Worm (Caenorhabditis elegans) whole organism, L3 larva: ENCODE data around the gene ZK380.4.

Experiments used
- ZK546.5 ChIP-seq: sonication (generic microtip); optimal IDR thresholded peaks from 2 replicates; lab custom pipeline; 2017; ENCODE audit warnings: missing biosample characterization, missing genetic modification characterization
- ceh-82 ChIP-seq: fragments of 150-350 bp; optimal IDR thresholded peaks from 2 replicates; lab custom pipeline; 2014; ENCODE audit warnings: missing biosample characterization, missing genetic modification characterization
- elt-3 ChIP-seq, 3 experiments: fragments of 150-350 bp in 1 of 3; sonication (generic microtip) in 2 of 3; optimal IDR thresholded peaks; 2 replicates in 2 of 3; 4 replicates in 1 of 3; lab custom pipeline; 2014 to 2017; ENCODE audit warnings: missing biosample characterization in 3 of 3, missing genetic modification characterization in 3 of 3
- eor-1 ChIP-seq, 2 experiments: fragments of 150-350 bp; optimal IDR thresholded peaks; 2 replicates each; lab custom pipeline; 2014 to 2018; ENCODE audit warnings: missing biosample characterization in 2 of 2, missing genetic modification characterization in 2 of 2
- nfya-1 ChIP-seq: sonication (generic microtip); optimal IDR thresholded peaks from 2 replicates; lab custom pipeline; 2017; ENCODE audit warnings: missing genetic modification characterization, mild to moderate bottlenecking, missing compliant biosample characterization, antibody characterized with exemption, moderate library complexity; ENCODE audit not compliant: insufficient read depth
- nhr-28 ChIP-seq: fragments of 150-350 bp; optimal IDR thresholded peaks from 2 replicates; lab custom pipeline; 2014; ENCODE audit warnings: missing biosample characterization, missing genetic modification characterization
- snpc-4 ChIP-seq: fragments of 150-350 bp; optimal IDR thresholded peaks from 2 replicates; lab custom pipeline; 2014; ENCODE audit warnings: missing biosample characterization, missing genetic modification characterization
- unc-39 ChIP-seq: sonication (generic microtip); optimal IDR thresholded peaks from 4 replicates; lab custom pipeline; 2017; ENCODE audit warnings: missing biosample characterization, missing genetic modification characterization
- ztf-11 ChIP-seq: fragments of 150-350 bp; optimal IDR thresholded peaks from 2 replicates; lab custom pipeline; 2014; ENCODE audit warnings: missing biosample characterization, missing genetic modification characterization

DNA sequence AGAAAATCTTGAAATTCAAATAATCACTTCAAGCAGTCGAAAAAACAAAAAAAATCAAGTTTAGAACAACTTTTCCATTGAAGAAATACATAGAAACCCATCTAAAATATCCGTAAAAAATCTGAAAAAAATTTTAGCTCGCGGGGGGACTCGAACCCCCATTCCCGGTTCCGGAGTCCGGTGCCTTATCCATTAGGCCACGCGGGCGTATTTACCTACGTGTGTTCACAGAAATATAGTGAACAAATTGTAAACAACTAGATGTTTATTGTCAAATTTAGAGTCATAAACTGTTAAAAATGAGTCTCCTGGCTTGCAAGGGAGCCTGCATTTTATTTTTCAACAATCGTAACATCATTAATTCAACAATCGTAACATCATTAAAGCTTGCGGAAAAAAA, 22.0 kb downstream of the ZK380.4 start:
- TF ChIP-seq eor-1 (tag; optimal IDR thresholded peaks at IDR 0.05; lab: Kevin White, UChicago) (no peak), unc-39 (no peak), ZK546.5 (tag; lab: Kevin White, UChicago) (no peak), elt-3 (tag; optimal IDR thresholded peaks at IDR 0.05; lab: Kevin White, UChicago) (no peak), ztf-11 (tag; lab: Kevin White, UChicago) (no peak), snpc-4 (tag; lab: Kevin White, UChicago) (no peak), ceh-82 (tag; lab: Kevin White, UChicago) (no peak), nfya-1 (tag; lab: Kevin White, UChicago) (no peak), nhr-28 (tag; lab: Kevin White, UChicago) (no peak)
